Fruit fly (Drosophila melanogaster) whole organism, embryonic: ENCODE measurements around the gene CG10866.

Experiments used
- Antp ChIP-seq: fragments of 200-800 bp; sonication (Bioruptor generic); optimal IDR thresholded peaks from 3 replicates; lab custom pipeline; 2016; ENCODE audit warnings: missing biosample characterization, missing genetic modification characterization
- Bgb ChIP-seq: fragments of 200-800 bp; sonication (Bioruptor generic); IDR thresholded peaks from 2 replicates; pipeline ENCODE4 v1.3.6; 2022; ENCODE audit warnings: missing biosample characterization, missing genetic modification characterization; ENCODE audit not compliant: partially characterized antibody
- CG11723 ChIP-seq: fragments of 200-800 bp; sonication (Bioruptor generic); optimal IDR thresholded peaks from 2 replicates; lab custom pipeline; 2017; ENCODE audit warnings: missing biosample characterization, mild to moderate bottlenecking, missing genetic modification characterization
- CG13296 ChIP-seq: fragments of 200-800 bp; sonication (Bioruptor generic); optimal IDR thresholded peaks from 3 replicates; lab custom pipeline; 2018; ENCODE audit warnings: missing biosample characterization, mild to moderate bottlenecking, missing genetic modification characterization
- CG13775 ChIP-seq: fragments of 200-800 bp; sonication (Bioruptor generic); optimal IDR thresholded peaks from 3 replicates; lab custom pipeline; 2017; ENCODE audit warnings: missing biosample characterization, mild to moderate bottlenecking, missing genetic modification characterization
- CG14014 ChIP-seq: fragments of 200-800 bp; sonication (Bioruptor generic); IDR thresholded peaks from 2 replicates; pipeline ENCODE4 v1.3.6; 2022; ENCODE audit warnings: missing biosample characterization, missing genetic modification characterization
- CG14710 ChIP-seq: fragments of 200-800 bp; sonication (Bioruptor generic); optimal IDR thresholded peaks from 3 replicates; lab custom pipeline; 2019; ENCODE audit warnings: missing biosample characterization, mild to moderate bottlenecking, missing genetic modification characterization, moderate library complexity
- CG15011 ChIP-seq: fragments of 200-800 bp; sonication (Bioruptor generic); optimal IDR thresholded peaks from 3 replicates; lab custom pipeline; 2018; ENCODE audit warnings: missing biosample characterization, mild to moderate bottlenecking, missing genetic modification characterization
- CG16813 ChIP-seq: fragments of 200-800 bp; sonication (Bioruptor generic); IDR thresholded peaks from 3 replicates; pipeline ENCODE4 v1.3.6; 2022; ENCODE audit warnings: missing biosample characterization, missing genetic modification characterization; ENCODE audit not compliant: partially characterized antibody
- CG17328 ChIP-seq: fragments of 200-800 bp; sonication (Bioruptor generic); IDR thresholded peaks from 2 replicates; pipeline ENCODE4 v1.3.6; 2022; ENCODE audit warnings: missing biosample characterization, missing genetic modification characterization
- CG1792 ChIP-seq: fragments of 200-800 bp; sonication (Bioruptor generic); optimal IDR thresholded peaks from 2 replicates; lab custom pipeline; 2016; ENCODE audit warnings: missing biosample characterization, missing genetic modification characterization
- CG18619 ChIP-seq: fragments of 200-800 bp; sonication (Bioruptor generic); optimal IDR thresholded peaks from 3 replicates; lab custom pipeline; 2017; ENCODE audit warnings: missing biosample characterization, mild to moderate bottlenecking, missing genetic modification characterization
- CG2129 ChIP-seq: fragments of 200-800 bp; sonication (Bioruptor generic); IDR thresholded peaks from 2 replicates; pipeline ENCODE4 v1.3.6; 2022; ENCODE audit warnings: missing biosample characterization, missing genetic modification characterization; ENCODE audit not compliant: partially characterized antibody
- CG31224 ChIP-seq: fragments of 200-800 bp; sonication (Bioruptor generic); IDR thresholded peaks from 2 replicates; pipeline ENCODE4 v1.3.6; 2022; ENCODE audit warnings: missing biosample characterization, missing genetic modification characterization
- CG34376 ChIP-seq: fragments of 200-800 bp; sonication (Bioruptor generic); optimal IDR thresholded peaks from 2 replicates; lab custom pipeline; 2018; ENCODE audit warnings: missing biosample characterization, mild to moderate bottlenecking, missing genetic modification characterization
- CG4617 ChIP-seq: fragments of 200-800 bp; sonication (Bioruptor generic); optimal IDR thresholded peaks from 3 replicates; lab custom pipeline; 2016; ENCODE audit warnings: missing biosample characterization, missing genetic modification characterization, borderline replicate concordance
- CG6689 ChIP-seq: fragments of 200-800 bp; sonication (Bioruptor generic); IDR thresholded peaks from 2 replicates; pipeline ENCODE4 v1.3.6; 2022; ENCODE audit warnings: missing biosample characterization, missing genetic modification characterization
- CG7987 ChIP-seq: fragments of 200-800 bp; sonication (Bioruptor generic); optimal IDR thresholded peaks from 2 replicates; lab custom pipeline; 2018; ENCODE audit warnings: missing biosample characterization, mild to moderate bottlenecking, missing genetic modification characterization, moderate library complexity
- CG8290 ChIP-seq, 3 experiments: fragments of 200-800 bp; sonication (Bioruptor generic); optimal IDR thresholded peaks; 2 replicates each; lab custom pipeline; 2016 to 2019; ENCODE audit warnings: missing biosample characterization in 3 of 3, missing genetic modification characterization in 3 of 3, mild to moderate bottlenecking in 2 of 3, moderate library complexity in 1 of 3
- HLH4C ChIP-seq: fragments of 200-800 bp; sonication (Bioruptor generic); IDR thresholded peaks from 3 replicates; pipeline ENCODE4 v1.3.6; 2022; ENCODE audit warnings: missing biosample characterization, missing genetic modification characterization; ENCODE audit not compliant: partially characterized antibody
- Lhr ChIP-seq: fragments of 200-800 bp; sonication (Bioruptor generic); optimal IDR thresholded peaks from 3 replicates; lab custom pipeline; 2017; ENCODE audit warnings: mild to moderate bottlenecking, missing biosample characterization, missing genetic modification reagents, missing genetic modification characterization
- Lim3 ChIP-seq: fragments of 200-800 bp; sonication (Bioruptor generic); IDR thresholded peaks from 2 replicates; pipeline ENCODE4 v1.3.6; 2022; ENCODE audit warnings: missing biosample characterization, missing genetic modification characterization
- MBD-R2 ChIP-seq: fragments of 200-800 bp; sonication (Bioruptor generic); IDR thresholded peaks from 2 replicates; pipeline ENCODE4 v1.3.6; 2022; ENCODE audit warnings: missing biosample characterization, missing genetic modification characterization
- MESR4 ChIP-seq: fragments of 200-800 bp; sonication (Bioruptor generic); optimal IDR thresholded peaks from 2 replicates; lab custom pipeline; 2018; ENCODE audit warnings: missing biosample characterization, mild to moderate bottlenecking, missing genetic modification characterization, moderate library complexity
- Oli ChIP-seq: fragments of 200-800 bp; sonication (Bioruptor generic); optimal IDR thresholded peaks from 2 replicates; lab custom pipeline; 2018; ENCODE audit warnings: missing biosample characterization, mild to moderate bottlenecking, missing genetic modification characterization, moderate library complexity
- Ravus ChIP-seq: fragments of 200-800 bp; sonication (Bioruptor generic); IDR thresholded peaks from 2 replicates; pipeline ENCODE4 v1.3.6; 2022; ENCODE audit warnings: missing biosample characterization, missing genetic modification characterization
- Sox100B ChIP-seq: fragments of 200-800 bp; sonication (Bioruptor generic); optimal IDR thresholded peaks from 3 replicates; lab custom pipeline; 2018; ENCODE audit warnings: missing biosample characterization, mild to moderate bottlenecking, missing genetic modification characterization
- Taf1 ChIP-seq: fragments of 200-800 bp; sonication (Bioruptor generic); IDR thresholded peaks from 2 replicates; pipeline ENCODE4 v1.3.6; 2022; ENCODE audit warnings: missing biosample characterization, missing genetic modification characterization
- amos ChIP-seq: fragments of 200-800 bp; sonication (Bioruptor generic); IDR thresholded peaks from 2 replicates; pipeline ENCODE4 v1.3.6; 2022; ENCODE audit warnings: missing biosample characterization, missing genetic modification characterization; ENCODE audit not compliant: partially characterized antibody
- ap ChIP-seq: fragments of 200-800 bp; sonication (Bioruptor generic); IDR thresholded peaks from 2 replicates; pipeline ENCODE4 v1.3.6; 2022; ENCODE audit warnings: missing biosample characterization, missing genetic modification characterization
- chn ChIP-seq: fragments of 200-800 bp; sonication (Bioruptor generic); optimal IDR thresholded peaks from 2 replicates; lab custom pipeline; 2016; ENCODE audit warnings: missing biosample characterization, missing genetic modification characterization
- dati ChIP-seq: fragments of 200-800 bp; sonication (Bioruptor generic); IDR thresholded peaks from 2 replicates; pipeline ENCODE4 v1.3.6; 2022; ENCODE audit warnings: missing biosample characterization, missing genetic modification characterization
- eve ChIP-seq, 2 experiments: fragments of >200 bp; optimal IDR thresholded peaks; 2 replicates each; lab custom pipeline; 2017; ENCODE audit warnings: missing biosample characterization in 2 of 2, missing genetic modification characterization in 2 of 2
- eyg ChIP-seq: fragments of 200-800 bp; sonication (Bioruptor generic); optimal IDR thresholded peaks from 3 replicates; lab custom pipeline; 2016; ENCODE audit warnings: missing biosample characterization, missing genetic modification characterization
- fu2 ChIP-seq: fragments of 200-800 bp; sonication (Bioruptor generic); optimal IDR thresholded peaks from 2 replicates; lab custom pipeline; 2016; ENCODE audit warnings: missing biosample characterization, missing genetic modification characterization
- gcm ChIP-seq: fragments of 200-800 bp; sonication (Bioruptor generic); optimal IDR thresholded peaks from 2 replicates; lab custom pipeline; 2019; ENCODE audit warnings: missing biosample characterization, mild to moderate bottlenecking, missing genetic modification characterization, moderate library complexity
- grau ChIP-seq: fragments of 200-800 bp; optimal IDR thresholded peaks from 3 replicates; lab custom pipeline; 2019; ENCODE audit warnings: missing biosample characterization, mild to moderate bottlenecking, missing genetic modification characterization, moderate library complexity
- knrl ChIP-seq: fragments of 200-800 bp; sonication (Bioruptor generic); IDR thresholded peaks from 3 replicates; pipeline ENCODE4 v1.3.6; 2022; ENCODE audit warnings: missing biosample characterization, missing genetic modification characterization; ENCODE audit not compliant: partially characterized antibody
- lov ChIP-seq, 2 experiments: fragments of 200-800 bp in 1 of 2; fragments of >200 bp in 1 of 2; sonication (Bioruptor generic) in 1 of 2; IDR thresholded peaks in 1 of 2; optimal IDR thresholded peaks in 1 of 2; 2 replicates in 1 of 2; 3 replicates in 1 of 2; pipeline versions ENCODE4 v1.3.6 to Lab custom; 2017 to 2022; ENCODE audit warnings: missing biosample characterization in 1 of 2, missing genetic modification characterization in 1 of 2
- mld ChIP-seq: fragments of 200-800 bp; sonication (Bioruptor generic); IDR thresholded peaks from 3 replicates; pipeline ENCODE4 v1.3.6; 2022; ENCODE audit warnings: missing biosample characterization, missing genetic modification characterization; ENCODE audit not compliant: partially characterized antibody
- pzg ChIP-seq: fragments of 200-800 bp; sonication (Bioruptor generic); optimal IDR thresholded peaks from 3 replicates; lab custom pipeline; 2018; ENCODE audit warnings: missing biosample characterization, mild to moderate bottlenecking, missing genetic modification characterization, moderate library complexity
- seq ChIP-seq: fragments of 200-800 bp; sonication (Bioruptor generic); IDR thresholded peaks from 2 replicates; pipeline ENCODE4 v1.3.6; 2022; ENCODE audit warnings: missing biosample characterization, missing genetic modification characterization
- slp2 ChIP-seq: fragments of 200-800 bp; sonication (Bioruptor generic); optimal IDR thresholded peaks from 2 replicates; lab custom pipeline; 2016; ENCODE audit warnings: missing biosample characterization, missing genetic modification characterization
- stwl ChIP-seq: fragments of 200-800 bp; sonication (Bioruptor generic); optimal IDR thresholded peaks from 3 replicates; lab custom pipeline; 2018; ENCODE audit warnings: missing biosample characterization, mild to moderate bottlenecking, missing genetic modification characterization, moderate library complexity
- tin ChIP-seq: fragments of 200-800 bp; sonication (Bioruptor generic); optimal IDR thresholded peaks from 3 replicates; lab custom pipeline; 2016; ENCODE audit warnings: missing biosample characterization, missing genetic modification characterization
- tna ChIP-seq: fragments of 200-800 bp; sonication (Bioruptor generic); IDR thresholded peaks from 2 replicates; pipeline ENCODE4 v1.3.6; 2022; ENCODE audit warnings: missing biosample characterization, missing genetic modification characterization; ENCODE audit not compliant: partially characterized antibody
- trem ChIP-seq: fragments of 200-800 bp; optimal IDR thresholded peaks from 3 replicates; lab custom pipeline; 2019; ENCODE audit warnings: missing biosample characterization, mild to moderate bottlenecking, missing genetic modification characterization, moderate library complexity
- trh ChIP-seq: fragments of 200-800 bp; sonication (Bioruptor generic); optimal IDR thresholded peaks from 2 replicates; lab custom pipeline; 2016; ENCODE audit warnings: missing biosample characterization, missing genetic modification characterization
- zfh1 ChIP-seq: fragments of 200-800 bp; sonication (Bioruptor generic); IDR thresholded peaks from 3 replicates; pipeline ENCODE4 v1.3.6; 2022; ENCODE audit warnings: missing biosample characterization, missing genetic modification characterization

CG10866 gene

dm6 chr3L:3937806-3938205 is at the start of gene CG10866 (continued):
- TF ChIP-seq chn (GFP tag; lab: Kevin White, UChicago) (no peak), CG34376 (GFP tag; lab: Kevin White, UChicago) (no peak), amos (GFP tag; lab: Robert Waterston, UW) (peak; percentile 87; the same call in 1 of the 2 replicates), ap (GFP tag; lab: Robert Waterston, UW) (no peak), CG14710 (tag; lab: Kevin White, UChicago) (peak; percentile 36), CG2129 (GFP tag; lab: Robert Waterston, UW) (peak; percentile 64), tna (GFP tag; lab: Robert Waterston, UW) (peak; percentile 64), eyg (GFP tag; lab: Kevin White, UChicago) (no peak), knrl (GFP tag; lab: Robert Waterston, UW) (peak; percentile 80), CG11723 (GFP tag; lab: Kevin White, UChicago) (no peak), mld (0 out of 3 replicates have a peak, but pooled peaks have one; percentile 8), MBD-R2 (GFP tag; lab: Robert Waterston, UW) (peak; percentile 70), Ravus (GFP tag; lab: Robert Waterston, UW) (no peak), fu2 (GFP tag; lab: Kevin White, UChicago) (no peak), Bgb (GFP tag; lab: Robert Waterston, UW) (peak; percentile 85), CG7987 (no peak), Oli (tag; lab: Kevin White, UChicago) (no peak), slp2 (GFP tag; lab: Kevin White, UChicago) (no peak), seq (GFP tag; lab: Robert Waterston, UW) (no peak), CG4617 (GFP tag; lab: Kevin White, UChicago) (peak; percentile 25), CG1792 (GFP tag; lab: Kevin White, UChicago) (no peak), tin (GFP tag; lab: Kevin White, UChicago) (no peak), lov (optimal IDR thresholded peaks at IDR 0.05; lab: Kevin White, UChicago) (no peak), lov (GFP tag; IDR thresholded peaks at IDR 0.05; lab: Robert Waterston, UW) (no peak), CG15011 (GFP tag; lab: Kevin White, UChicago) (no peak), CG17328 (no peak), CG31224 (no peak), Lim3 (GFP tag; lab: Robert Waterston, UW) (no peak), CG6689 (GFP tag; lab: Robert Waterston, UW) (no peak), dati (GFP tag; lab: Robert Waterston, UW) (no peak), Sox100B (GFP tag; lab: Kevin White, UChicago) (no peak), CG14014 (GFP tag; lab: Robert Waterston, UW) (no peak), stwl (tag; lab: Kevin White, UChicago) (peak; percentile 87), gcm (GFP tag; lab: Kevin White, UChicago) (no peak), Taf1 (GFP tag; lab: Robert Waterston, UW) (no peak), CG16813 (GFP tag; lab: Robert Waterston, UW) (peak; percentile 84), Lhr (GFP tag; lab: Kevin White, UChicago) (no peak), eve (GFP tag; optimal IDR thresholded peaks at IDR 0.05; lab: Kevin White, UChicago) (no peak), Antp (no peak), CG13775 (GFP tag; lab: Kevin White, UChicago) (no peak), trh (GFP tag; lab: Kevin White, UChicago) (no peak), HLH4C (GFP tag; lab: Robert Waterston, UW) (peak; percentile 84), grau (tag; lab: Kevin White, UChicago) (no peak), zfh1 (no peak), CG8290 (GFP tag; optimal IDR thresholded peaks at IDR 0.05; lab: Kevin White, UChicago) (no peak), CG8290 (tag; optimal IDR thresholded peaks at IDR 0.05; lab: Kevin White, UChicago) (peak in 1 of 2 experiments; percentile 57), CG18619 (GFP tag; lab: Kevin White, UChicago) (no peak), pzg (GFP tag; lab: Kevin White, UChicago) (peak; percentile 73), MESR4 (GFP tag; lab: Kevin White, UChicago) (peak; percentile 42), CG13296 (GFP tag; lab: Kevin White, UChicago) (no peak), trem (tag; lab: Kevin White, UChicago) (peak; percentile 6)
